Worm (Caenorhabditis elegans) whole organism, late embryonic: ENCODE measurements around the gene C38D9.2.

Experiments
- dve-1 ChIP-seq: sonication (generic microtip); optimal IDR thresholded peaks from 2 replicates; lab custom pipeline; 2017; ENCODE audit warnings: antibody characterized with exemption, mild to moderate bottlenecking, missing genetic modification characterization, missing compliant biosample characterization
- nhr-11 ChIP-seq: fragments of 150-350 bp; optimal IDR thresholded peaks from 2 replicates; lab custom pipeline; 2014; ENCODE audit warnings: missing biosample characterization, missing genetic modification characterization
- pax-1 ChIP-seq: fragments of 150-350 bp; optimal IDR thresholded peaks from 2 replicates; lab custom pipeline; 2014; ENCODE audit warnings: missing biosample characterization, missing genetic modification characterization
- pha-4 ChIP-seq: fragments of 150-350 bp; optimal IDR thresholded peaks from 2 replicates; lab custom pipeline; 2018; ENCODE audit warnings: missing biosample characterization, missing genetic modification reagents, missing genetic modification characterization
- unc-86 ChIP-seq: sonication (generic microtip); optimal IDR thresholded peaks from 2 replicates; lab custom pipeline; 2016; ENCODE audit warnings: missing genetic modification characterization, missing compliant biosample characterization

DNA sequence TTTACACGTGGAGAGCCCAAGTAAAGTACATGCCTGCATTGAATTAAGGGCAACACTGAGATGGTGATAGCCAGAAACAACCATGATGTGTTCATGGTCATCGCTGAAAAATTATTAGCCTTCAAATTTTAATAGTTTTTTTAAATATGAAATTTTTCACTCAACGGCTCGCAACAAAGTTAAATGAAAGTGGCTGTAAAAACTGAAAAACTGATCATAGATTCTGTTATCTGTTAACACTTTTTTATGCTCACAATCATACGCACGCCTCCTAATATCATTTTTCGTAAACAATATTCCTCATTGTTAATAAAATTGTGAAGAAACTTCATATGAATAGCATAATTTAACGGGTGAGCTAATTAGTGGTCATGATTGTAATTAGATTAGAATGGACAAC, 35.5 kb upstream of the C38D9.2 start, which contains the start of gene C18D4.4:
- TF ChIP-seq dve-1 (tag; lab: Kevin White, UChicago) (no peak), pha-4 (tag; lab: Kevin White, UChicago) (no peak), pax-1 (tag; lab: Kevin White, UChicago) (no peak), nhr-11 (tag; lab: Kevin White, UChicago) (no peak), unc-86 (no peak)
